Fruit fly (Drosophila melanogaster) whole organism, prepupa: ENCODE results near the gene puc.

Experiments
- CG10631 ChIP-seq: fragments of 200-800 bp; sonication (Bioruptor generic); optimal IDR thresholded peaks from 2 replicates; lab custom pipeline; 2016; ENCODE audit warnings: missing biosample characterization, missing genetic modification characterization
- CG10669 ChIP-seq: fragments of 200-800 bp; sonication (Bioruptor generic); optimal IDR thresholded peaks from 3 replicates; lab custom pipeline; 2018; ENCODE audit warnings: missing biosample characterization, mild to moderate bottlenecking, missing genetic modification characterization, moderate library complexity
- CG11294 ChIP-seq: fragments of 200-800 bp; sonication (Bioruptor generic); IDR thresholded peaks from 2 replicates; pipeline ENCODE4 v1.3.6; 2022; ENCODE audit warnings: missing biosample characterization, missing genetic modification characterization
- CG11762 ChIP-seq: fragments of 200-800 bp; sonication (Bioruptor generic); optimal IDR thresholded peaks from 3 replicates; lab custom pipeline; 2016; ENCODE audit warnings: missing biosample characterization, missing genetic modification characterization; ENCODE audit not compliant: insufficient read depth
- CG11902 ChIP-seq: fragments of 200-800 bp; sonication (Bioruptor generic); optimal IDR thresholded peaks from 3 replicates; lab custom pipeline; 2016; ENCODE audit warnings: missing biosample characterization, missing genetic modification characterization
- CG15336 ChIP-seq: fragments of 200-800 bp; sonication (Bioruptor generic); IDR thresholded peaks from 2 replicates; pipeline ENCODE4 v1.3.6; 2022; ENCODE audit warnings: missing biosample characterization, missing genetic modification characterization
- CG1621 ChIP-seq: fragments of 200-800 bp; sonication (Bioruptor generic); optimal IDR thresholded peaks from 3 replicates; lab custom pipeline; 2018; ENCODE audit warnings: missing biosample characterization, mild to moderate bottlenecking, missing genetic modification characterization
- CG3032 ChIP-seq: fragments of 200-800 bp; optimal IDR thresholded peaks from 2 replicates; lab custom pipeline; 2019; ENCODE audit warnings: missing biosample characterization, mild to moderate bottlenecking, missing genetic modification characterization, moderate library complexity
- CG31627 ChIP-seq: fragments of 200-800 bp; sonication (Bioruptor generic); optimal IDR thresholded peaks from 3 replicates; lab custom pipeline; 2016; ENCODE audit warnings: missing biosample characterization, missing genetic modification characterization
- CG32006 ChIP-seq: fragments of 200-800 bp; sonication (Bioruptor generic); optimal IDR thresholded peaks from 3 replicates; lab custom pipeline; 2017; ENCODE audit warnings: missing biosample characterization, mild to moderate bottlenecking, missing genetic modification characterization
- CG34406 ChIP-seq: fragments of 200-800 bp; sonication (Bioruptor generic); optimal IDR thresholded peaks from 3 replicates; lab custom pipeline; 2016; ENCODE audit warnings: missing biosample characterization, missing genetic modification characterization
- CG3919 ChIP-seq: fragments of 200-800 bp; sonication (Bioruptor generic); optimal IDR thresholded peaks from 3 replicates; lab custom pipeline; 2016; ENCODE audit warnings: missing biosample characterization, missing genetic modification characterization
- CG4318 ChIP-seq: fragments of 200-800 bp; sonication (Bioruptor generic); optimal IDR thresholded peaks from 3 replicates; lab custom pipeline; 2017; ENCODE audit warnings: missing biosample characterization, mild to moderate bottlenecking, missing genetic modification characterization
- CG6276 ChIP-seq: fragments of 200-800 bp; sonication (Bioruptor generic); optimal IDR thresholded peaks from 2 replicates; lab custom pipeline; 2017; ENCODE audit warnings: missing biosample characterization, mild to moderate bottlenecking, missing genetic modification characterization
- CG6792 ChIP-seq: fragments of 200-800 bp; sonication (Bioruptor generic); optimal IDR thresholded peaks from 3 replicates; lab custom pipeline; 2016; ENCODE audit warnings: missing biosample characterization, missing genetic modification characterization
- CG6854 ChIP-seq: fragments of 200-800 bp; sonication (Bioruptor generic); optimal IDR thresholded peaks from 2 replicates; lab custom pipeline; 2017; ENCODE audit warnings: missing biosample characterization, mild to moderate bottlenecking, missing genetic modification characterization
- CG7368 ChIP-seq: fragments of 200-800 bp; sonication (Bioruptor generic); optimal IDR thresholded peaks from 3 replicates; lab custom pipeline; 2016; ENCODE audit warnings: missing biosample characterization, missing genetic modification characterization
- CG8119 ChIP-seq: fragments of 200-800 bp; sonication (Bioruptor generic); IDR thresholded peaks from 3 replicates; pipeline ENCODE4 v1.3.6; 2022; ENCODE audit warnings: missing biosample characterization, missing genetic modification characterization
- CG8319 ChIP-seq: fragments of 200-800 bp; sonication (Bioruptor generic); optimal IDR thresholded peaks from 3 replicates; lab custom pipeline; 2016; ENCODE audit warnings: missing biosample characterization, missing genetic modification characterization
- CG8632 ChIP-seq: fragments of 200-800 bp; sonication (Bioruptor generic); optimal IDR thresholded peaks from 3 replicates; lab custom pipeline; 2016; ENCODE audit warnings: missing biosample characterization, missing genetic modification characterization
- CG9139 ChIP-seq: fragments of 200-800 bp; sonication (Bioruptor generic); optimal IDR thresholded peaks from 3 replicates; lab custom pipeline; 2017; ENCODE audit warnings: missing biosample characterization, mild to moderate bottlenecking, missing genetic modification characterization
- Eip75B ChIP-seq: fragments of 200-800 bp; sonication (Bioruptor generic); optimal IDR thresholded peaks from 3 replicates; lab custom pipeline; 2016; ENCODE audit warnings: missing biosample characterization, missing genetic modification characterization
- Eip93F ChIP-seq: fragments of 200-800 bp; sonication (Bioruptor generic); optimal IDR thresholded peaks from 2 replicates; lab custom pipeline; 2016; ENCODE audit warnings: missing biosample characterization, mild to moderate bottlenecking, missing genetic modification characterization
- Ets96B ChIP-seq: fragments of 200-800 bp; optimal IDR thresholded peaks from 2 replicates; lab custom pipeline; 2019; ENCODE audit warnings: missing biosample characterization, mild to moderate bottlenecking, missing genetic modification characterization, moderate library complexity
- Gug ChIP-seq: fragments of 200-800 bp; sonication (Bioruptor generic); IDR thresholded peaks from 2 replicates; pipeline ENCODE4 v1.3.6; 2022; ENCODE audit warnings: missing biosample characterization, missing genetic modification characterization
- Hr39 ChIP-seq: fragments of 200-800 bp; sonication (Bioruptor generic); optimal IDR thresholded peaks from 2 replicates; lab custom pipeline; 2016; ENCODE audit warnings: missing biosample characterization, missing genetic modification characterization
- Hr4 ChIP-seq: fragments of 200-800 bp; sonication (Bioruptor generic); optimal IDR thresholded peaks from 3 replicates; lab custom pipeline; 2016; ENCODE audit warnings: missing biosample characterization, missing genetic modification characterization
- Lpt ChIP-seq: fragments of 200-800 bp; sonication (Bioruptor generic); optimal IDR thresholded peaks from 3 replicates; lab custom pipeline; 2016; ENCODE audit warnings: missing biosample characterization, missing genetic modification characterization
- OdsH ChIP-seq: fragments of 200-800 bp; sonication (Bioruptor generic); optimal IDR thresholded peaks from 3 replicates; lab custom pipeline; 2016; ENCODE audit warnings: missing biosample characterization, missing genetic modification characterization
- Smox ChIP-seq: fragments of 200-800 bp; sonication (Bioruptor generic); optimal IDR thresholded peaks from 3 replicates; lab custom pipeline; 2016; ENCODE audit warnings: missing biosample characterization, missing genetic modification characterization
- Sox102F ChIP-seq: fragments of 200-800 bp; sonication (Bioruptor generic); optimal IDR thresholded peaks from 2 replicates; lab custom pipeline; 2016; ENCODE audit warnings: missing biosample characterization, mild to moderate bottlenecking, missing genetic modification characterization
- Sox14 ChIP-seq: fragments of 200-800 bp; sonication (Bioruptor generic); optimal IDR thresholded peaks from 3 replicates; lab custom pipeline; 2016; ENCODE audit warnings: missing biosample characterization, missing genetic modification characterization
- acj6 ChIP-seq: fragments of 200-800 bp; sonication (Bioruptor generic); optimal IDR thresholded peaks from 3 replicates; lab custom pipeline; 2016; ENCODE audit warnings: missing biosample characterization, missing genetic modification characterization
- cyc ChIP-seq: fragments of 200-800 bp; sonication (Bioruptor generic); optimal IDR thresholded peaks from 3 replicates; lab custom pipeline; 2016; ENCODE audit warnings: missing biosample characterization, missing genetic modification characterization
- dac ChIP-seq: fragments of 200-800 bp; sonication (Bioruptor generic); optimal IDR thresholded peaks from 2 replicates; lab custom pipeline; 2017; ENCODE audit warnings: missing biosample characterization, mild to moderate bottlenecking, missing genetic modification characterization
- dsx ChIP-seq: fragments of 200-800 bp; optimal IDR thresholded peaks from 3 replicates; lab custom pipeline; 2019; ENCODE audit warnings: missing biosample characterization, mild to moderate bottlenecking, missing genetic modification characterization, moderate library complexity; ENCODE audit not compliant: poor library complexity, severe bottlenecking
- eg ChIP-seq: fragments of 200-800 bp; sonication (Bioruptor generic); IDR thresholded peaks from 3 replicates; pipeline ENCODE4 v1.3.6; 2022; ENCODE audit warnings: missing biosample characterization, missing genetic modification characterization
- esn ChIP-seq: fragments of 200-800 bp; sonication (Bioruptor generic); optimal IDR thresholded peaks from 2 replicates; lab custom pipeline; 2016; ENCODE audit warnings: missing biosample characterization, mild to moderate bottlenecking, missing genetic modification characterization, moderate library complexity
- fd59A ChIP-seq: fragments of 200-800 bp; sonication (Bioruptor generic); optimal IDR thresholded peaks from 2 replicates; lab custom pipeline; 2017; ENCODE audit warnings: missing biosample characterization, mild to moderate bottlenecking, missing genetic modification characterization, missing genetic modification reagents
- fd85E ChIP-seq: fragments of 200-800 bp; sonication (Bioruptor generic); optimal IDR thresholded peaks from 3 replicates; lab custom pipeline; 2016; ENCODE audit warnings: missing biosample characterization, missing genetic modification characterization
- fkh ChIP-seq: fragments of 200-800 bp; sonication (Bioruptor generic); optimal IDR thresholded peaks from 3 replicates; lab custom pipeline; 2017; ENCODE audit warnings: missing biosample characterization, mild to moderate bottlenecking, missing genetic modification characterization, moderate library complexity
- lz ChIP-seq: fragments of 200-800 bp; sonication (Bioruptor generic); optimal IDR thresholded peaks from 3 replicates; lab custom pipeline; 2016; ENCODE audit warnings: missing biosample characterization, missing genetic modification characterization
- salr ChIP-seq, 2 experiments: fragments of 200-800 bp; sonication (Bioruptor generic); optimal IDR thresholded peaks; 3 replicates each; lab custom pipeline; 2016 to 2018; ENCODE audit warnings: missing biosample characterization in 2 of 2, missing genetic modification characterization in 2 of 2, mild to moderate bottlenecking in 1 of 2
- spab ChIP-seq: fragments of 200-800 bp; sonication (Bioruptor generic); optimal IDR thresholded peaks from 2 replicates; lab custom pipeline; 2017; ENCODE audit warnings: missing biosample characterization, mild to moderate bottlenecking, missing genetic modification characterization, missing genetic modification reagents
- ss ChIP-seq, 2 experiments: fragments of 200-800 bp; sonication (Bioruptor generic); optimal IDR thresholded peaks; 2 replicates in 1 of 2; 3 replicates in 1 of 2; lab custom pipeline; 2017 to 2018; ENCODE audit warnings: mild to moderate bottlenecking in 2 of 2, missing biosample characterization in 2 of 2, missing genetic modification characterization in 2 of 2, moderate library complexity in 1 of 2
- svp ChIP-seq: fragments of 200-800 bp; sonication (Bioruptor generic); peaks from one replicate; lab custom pipeline; 2016; ENCODE audit warnings: missing biosample characterization, missing genetic modification characterization
- vri ChIP-seq: fragments of 200-800 bp; sonication (Bioruptor generic); optimal IDR thresholded peaks from 3 replicates; lab custom pipeline; 2016; ENCODE audit warnings: missing biosample characterization, mild to moderate bottlenecking, missing genetic modification characterization

The puc gene

DNA sequence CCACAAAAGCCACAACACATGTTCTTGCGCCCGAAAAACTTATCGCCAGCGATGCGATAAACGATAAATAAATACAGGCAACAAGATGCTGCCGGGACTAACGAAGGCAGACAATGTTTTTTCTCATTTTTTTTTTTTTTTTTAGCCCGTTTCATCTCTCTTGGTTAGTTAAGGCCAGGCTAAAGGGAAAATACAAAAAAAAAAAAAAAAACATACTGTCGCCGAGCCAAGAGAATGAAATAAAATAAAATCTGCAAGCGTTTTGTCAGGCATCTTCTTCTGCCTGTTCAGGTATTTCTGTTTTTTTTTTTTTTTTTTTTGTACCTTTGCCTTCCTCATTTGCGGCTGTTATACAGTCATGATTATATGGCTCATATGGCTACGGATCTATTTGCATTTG is 59.7 kb downstream of the puc start (continued):
- TF ChIP-seq Eip93F (GFP tag; lab: Kevin White, UChicago) (no peak), dsx (GFP tag; lab: Kevin White, UChicago) (peak; percentile 17), spab (GFP tag; lab: Kevin White, UChicago) (peak; percentile 38), CG8119 (GFP tag; lab: Robert Waterston, UW) (no peak), CG4318 (GFP tag; lab: Kevin White, UChicago) (no peak), CG10631 (GFP tag; lab: Kevin White, UChicago) (no peak), lz (no peak), ss (GFP tag; optimal IDR thresholded peaks at IDR 0.05; lab: Kevin White, UChicago) (peak; percentile 4 to 43), CG8319 (GFP tag; lab: Kevin White, UChicago) (no peak), CG15336 (GFP tag; lab: Robert Waterston, UW) (no peak), CG32006 (GFP tag; lab: Kevin White, UChicago) (no peak), salr (GFP tag; optimal IDR thresholded peaks at IDR 0.05; lab: Kevin White, UChicago) (no peak), CG7368 (GFP tag; lab: Kevin White, UChicago) (no peak), vri (GFP tag; lab: Kevin White, UChicago) (no peak), Lpt (GFP tag; lab: Kevin White, UChicago) (no peak), cyc (GFP tag; lab: Kevin White, UChicago) (no peak), CG6854 (GFP tag; lab: Kevin White, UChicago) (no peak), Ets96B (tag; lab: Kevin White, UChicago) (peak; percentile 32), CG9139 (GFP tag; lab: Kevin White, UChicago) (peak; percentile 9), svp (GFP tag; lab: Kevin White, UChicago) (no peak)

DNA sequence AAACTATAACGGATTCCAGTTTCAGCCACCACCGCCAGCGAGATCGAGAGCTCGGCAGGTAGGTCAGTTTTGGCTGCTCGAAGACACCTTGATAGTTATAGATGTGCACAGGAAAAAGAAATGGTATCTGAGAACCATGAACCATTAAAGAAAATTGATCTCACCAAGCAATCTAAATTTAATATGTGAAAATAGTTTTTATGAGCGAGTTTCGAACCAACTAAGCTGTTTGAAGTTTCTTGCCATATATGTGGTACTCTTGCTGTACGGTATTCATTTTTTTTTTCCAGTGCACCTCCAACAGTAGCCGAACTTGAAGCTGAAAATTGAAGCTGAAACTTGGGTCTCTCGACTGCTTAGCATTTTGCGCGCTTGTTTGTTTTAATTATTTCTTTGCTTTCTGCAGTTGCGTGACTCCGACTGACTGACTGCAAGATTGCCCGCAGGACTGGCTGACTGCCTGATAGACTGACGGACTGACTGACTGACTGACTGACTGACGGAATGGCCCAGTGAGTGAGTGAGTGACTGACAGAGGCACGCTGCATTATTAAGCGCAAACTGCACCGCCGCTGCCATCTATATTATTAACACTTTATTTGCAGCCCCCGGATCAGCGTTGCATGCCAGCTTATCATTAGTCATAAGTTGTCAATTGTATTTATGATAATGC is 66.5 kb downstream of the puc start:
- TF ChIP-seq svp (GFP tag; lab: Kevin White, UChicago) (no peak), esn (GFP tag; lab: Kevin White, UChicago) (peak; percentile 4), CG8119 (GFP tag; lab: Robert Waterston, UW) (peak; percentile 77), Hr4 (GFP tag; lab: Kevin White, UChicago) (peak; percentile 78), CG11762 (GFP tag; lab: Kevin White, UChicago) (peak; percentile 48), CG32006 (GFP tag; lab: Kevin White, UChicago) (peak; percentile 84), lz (peak; percentile 2), CG11294 (peak; percentile 47), CG8632 (GFP tag; lab: Kevin White, UChicago) (peak; percentile 26), CG34406 (GFP tag; lab: Kevin White, UChicago) (peak; percentile 25), Gug (peak; percentile 54), CG6792 (GFP tag; lab: Kevin White, UChicago) (peak; percentile 40), CG3032 (tag; lab: Kevin White, UChicago) (no peak), OdsH (GFP tag; lab: Kevin White, UChicago) (peak; percentile 53), CG4318 (GFP tag; lab: Kevin White, UChicago) (peak; percentile 67), CG11902 (peak; percentile 13), fd59A (peak; percentile 7), Hr39 (no peak), CG8319 (GFP tag; lab: Kevin White, UChicago) (peak; percentile 6), dac (peak; percentile 68), CG1621 (tag; lab: Kevin White, UChicago) (no peak), Sox14 (GFP tag; lab: Kevin White, UChicago) (peak; percentile 5), Sox102F (GFP tag; lab: Kevin White, UChicago) (no peak), ss (GFP tag; optimal IDR thresholded peaks at IDR 0.05; lab: Kevin White, UChicago) (peak in 1 of 2 experiments; percentile 92), CG3919 (GFP tag; lab: Kevin White, UChicago) (peak; percentile 58), Ets96B (tag; lab: Kevin White, UChicago) (peak; percentile 27), acj6 (GFP tag; lab: Kevin White, UChicago) (peak; percentile 41), CG15336 (GFP tag; lab: Robert Waterston, UW) (peak; percentile 73), CG6276 (peak; percentile 70), dsx (GFP tag; lab: Kevin White, UChicago) (no peak), fkh (GFP tag; lab: Kevin White, UChicago) (no peak), eg (GFP tag; lab: Robert Waterston, UW) (peak; percentile 83), Eip75B (GFP tag; lab: Kevin White, UChicago) (peak; percentile 49), fd85E (GFP tag; lab: Kevin White, UChicago) (no peak), CG31627 (GFP tag; lab: Kevin White, UChicago) (no peak), CG10669 (GFP tag; lab: Kevin White, UChicago) (peak; percentile 16), Smox (GFP tag; lab: Kevin White, UChicago) (no peak)
